Worm (Caenorhabditis elegans) whole organism, L2 larva: ENCODE results near the gene flp-10.

Experiments used
- C34F6.9 ChIP-seq: fragments of 150-350 bp; optimal IDR thresholded peaks from 2 replicates; lab custom pipeline; 2014; ENCODE audit warnings: missing biosample characterization, missing genetic modification characterization
- ZK546.5 ChIP-seq: sonication (generic microtip); optimal IDR thresholded peaks from 2 replicates; lab custom pipeline; 2017; ENCODE audit warnings: missing biosample characterization, missing genetic modification characterization
- aly-2 ChIP-seq: fragments of 150-350 bp; optimal IDR thresholded peaks from 2 replicates; lab custom pipeline; 2014; ENCODE audit warnings: missing biosample characterization, missing genetic modification characterization
- ama-1 ChIP-seq: fragments of 150-350 bp; optimal IDR thresholded peaks from 2 replicates; lab custom pipeline; 2018; ENCODE audit warnings: inconsistent platforms
- blmp-1 ChIP-seq: sonication (generic microtip); optimal IDR thresholded peaks from 2 replicates; lab custom pipeline; 2017; ENCODE audit warnings: missing genetic modification characterization, mild to moderate bottlenecking, missing compliant biosample characterization, antibody characterized with exemption, moderate library complexity; ENCODE audit not compliant: insufficient read depth
- ceh-16 ChIP-seq: fragments of 150-350 bp; optimal IDR thresholded peaks from 2 replicates; lab custom pipeline; 2014; ENCODE audit warnings: missing biosample characterization, missing genetic modification characterization
- ceh-82 ChIP-seq: fragments of 150-350 bp; optimal IDR thresholded peaks from 2 replicates; lab custom pipeline; 2014; ENCODE audit warnings: missing biosample characterization, missing genetic modification characterization
- crh-2 ChIP-seq: sonication (generic microtip); optimal IDR thresholded peaks from 2 replicates; lab custom pipeline; 2017; ENCODE audit warnings: missing biosample characterization, missing genetic modification characterization
- egl-27 ChIP-seq: sonication (generic microtip); optimal IDR thresholded peaks from 3 replicates; lab custom pipeline; 2017; ENCODE audit warnings: missing biosample characterization, missing genetic modification reagents, missing genetic modification characterization
- elt-1 ChIP-seq: fragments of 150-350 bp; optimal IDR thresholded peaks from 2 replicates; lab custom pipeline; 2014; ENCODE audit warnings: missing biosample characterization, missing genetic modification characterization
- fos-1 ChIP-seq: fragments of 150-350 bp; optimal IDR thresholded peaks from 2 replicates; lab custom pipeline; 2014; ENCODE audit warnings: missing biosample characterization, missing genetic modification characterization
- gmeb-1 ChIP-seq: fragments of 150-350 bp; optimal IDR thresholded peaks from 2 replicates; lab custom pipeline; 2014; ENCODE audit warnings: missing biosample characterization, missing genetic modification characterization
- lin-11 ChIP-seq: fragments of 150-350 bp; sonication (generic microtip); optimal IDR thresholded peaks from 2 replicates; lab custom pipeline; 2014; ENCODE audit warnings: missing biosample characterization, missing genetic modification characterization, inconsistent platforms, mixed read lengths
- lin-39 ChIP-seq: fragments of 150-350 bp; optimal IDR thresholded peaks from 2 replicates; lab custom pipeline; 2014; ENCODE audit warnings: missing biosample characterization, missing genetic modification reagents, missing genetic modification characterization
- lsy-2 ChIP-seq, 2 experiments: fragments of 150-350 bp in 1 of 2; sonication (generic microtip) in 1 of 2; optimal IDR thresholded peaks; 2 replicates each; lab custom pipeline; 2014 to 2017; ENCODE audit warnings: missing biosample characterization in 2 of 2, missing genetic modification characterization in 2 of 2
- mbf-1 ChIP-seq: sonication (generic microtip); optimal IDR thresholded peaks from 2 replicates; lab custom pipeline; 2017; ENCODE audit warnings: missing biosample characterization, missing genetic modification characterization
- mdl-1 ChIP-seq, 2 experiments: fragments of 150-350 bp in 1 of 2; sonication (generic microtip) in 1 of 2; optimal IDR thresholded peaks; 2 replicates each; lab custom pipeline; 2017; ENCODE audit warnings: missing biosample characterization in 2 of 2, missing genetic modification characterization in 2 of 2
- nhr-10 ChIP-seq: sonication (generic microtip); optimal IDR thresholded peaks from 2 replicates; lab custom pipeline; 2017; ENCODE audit warnings: missing biosample characterization, missing genetic modification characterization
- nhr-11 ChIP-seq: fragments of 150-350 bp; optimal IDR thresholded peaks from 2 replicates; lab custom pipeline; 2014; ENCODE audit warnings: missing biosample characterization, missing genetic modification characterization
- nhr-129 ChIP-seq: fragments of 150-350 bp; optimal IDR thresholded peaks from 2 replicates; lab custom pipeline; 2014; ENCODE audit warnings: missing biosample characterization, missing genetic modification characterization
- nhr-21 ChIP-seq: fragments of 150-350 bp; optimal IDR thresholded peaks from 2 replicates; lab custom pipeline; 2014; ENCODE audit warnings: missing biosample characterization, missing genetic modification characterization
- nhr-23 ChIP-seq: fragments of 150-350 bp; optimal IDR thresholded peaks from 2 replicates; lab custom pipeline; 2014; ENCODE audit warnings: missing biosample characterization, missing genetic modification reagents, missing genetic modification characterization
- nhr-25 ChIP-seq: fragments of 150-350 bp; sonication (generic microtip); optimal IDR thresholded peaks from 3 replicates; lab custom pipeline; 2014; ENCODE audit warnings: missing biosample characterization, missing genetic modification characterization
- nhr-6 ChIP-seq: fragments of 150-350 bp; optimal IDR thresholded peaks from 2 replicates; lab custom pipeline; 2014; ENCODE audit warnings: missing biosample characterization, missing genetic modification characterization
- peb-1 ChIP-seq: fragments of 150-350 bp; optimal IDR thresholded peaks from 2 replicates; lab custom pipeline; 2014; ENCODE audit warnings: missing biosample characterization, missing genetic modification characterization
- sem-4 ChIP-seq: fragments of 150-350 bp; optimal IDR thresholded peaks from 2 replicates; lab custom pipeline; 2014; ENCODE audit warnings: missing biosample characterization, missing genetic modification reagents, missing genetic modification characterization
- skn-1 ChIP-seq: sonication (generic microtip); optimal IDR thresholded peaks from 2 replicates; lab custom pipeline; 2017; ENCODE audit warnings: missing biosample characterization, missing genetic modification characterization
- sma-3 ChIP-seq: sonication (generic microtip); optimal IDR thresholded peaks from 2 replicates; lab custom pipeline; 2016; ENCODE audit warnings: missing genetic modification reagents, missing genetic modification characterization, missing compliant biosample characterization
- snpc-4 ChIP-seq: fragments of 150-350 bp; optimal IDR thresholded peaks from 2 replicates; lab custom pipeline; 2014; ENCODE audit warnings: missing biosample characterization, missing genetic modification characterization
- unc-55 ChIP-seq: fragments of 150-350 bp; sonication (generic microtip); optimal IDR thresholded peaks from 3 replicates; lab custom pipeline; 2014; ENCODE audit warnings: missing biosample characterization, missing genetic modification reagents, missing genetic modification characterization
- zag-1 ChIP-seq: fragments of 150-350 bp; optimal IDR thresholded peaks from 2 replicates; lab custom pipeline; 2014; ENCODE audit warnings: missing biosample characterization, missing genetic modification characterization
- ztf-11 ChIP-seq: sonication (generic microtip); optimal IDR thresholded peaks from 2 replicates; lab custom pipeline; 2017; ENCODE audit warnings: missing biosample characterization, missing genetic modification characterization
- ztf-4 ChIP-seq: fragments of 150-350 bp; optimal IDR thresholded peaks from 2 replicates; lab custom pipeline; 2014; ENCODE audit warnings: missing biosample characterization, missing genetic modification characterization

Gene flp-10

DNA sequence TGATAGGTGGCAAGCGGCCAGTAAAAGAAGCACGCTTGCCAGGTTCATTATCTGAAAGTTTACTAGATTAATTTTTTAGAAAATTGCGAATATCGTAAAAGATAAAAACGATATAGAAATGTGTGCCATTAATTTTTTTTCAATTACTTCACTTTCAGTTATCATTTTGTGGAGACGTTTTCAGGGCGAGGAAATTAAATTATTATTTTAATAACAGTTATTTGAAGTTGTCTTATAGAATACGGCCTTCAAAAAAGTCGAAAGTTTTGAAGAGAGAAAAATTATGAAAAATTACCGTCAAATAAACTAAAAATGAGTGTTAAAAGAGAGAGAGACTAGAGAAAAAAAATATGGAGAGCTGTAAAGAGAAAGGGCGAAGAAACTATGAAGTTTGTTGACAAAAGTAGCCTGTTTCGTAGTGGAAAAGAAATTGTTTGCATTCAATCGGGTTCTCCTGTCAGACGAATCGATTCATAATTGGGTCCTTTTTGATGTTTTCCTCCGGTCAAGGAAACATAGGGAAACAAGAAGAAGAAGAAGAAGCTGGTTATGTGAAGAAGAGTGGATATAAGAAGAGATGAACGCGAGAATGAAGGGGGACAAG, 34.0 kb upstream of the flp-10 start, which contains the start of gene erp-44.2:
Gene erp-44.2, minus strand, starts transcription at position 51 of the 604 bp plus-strand sequence.
- TF ChIP-seq crh-2 (tag; lab: Kevin White, UChicago) (no peak), nhr-23 (tag; lab: Kevin White, UChicago) (no peak), skn-1 (tag; lab: Kevin White, UChicago) (no peak), nhr-6 (tag; lab: Kevin White, UChicago) (no peak), nhr-10 (no peak), ama-1 (lab: Kevin White, UChicago) (no peak)

DNA sequence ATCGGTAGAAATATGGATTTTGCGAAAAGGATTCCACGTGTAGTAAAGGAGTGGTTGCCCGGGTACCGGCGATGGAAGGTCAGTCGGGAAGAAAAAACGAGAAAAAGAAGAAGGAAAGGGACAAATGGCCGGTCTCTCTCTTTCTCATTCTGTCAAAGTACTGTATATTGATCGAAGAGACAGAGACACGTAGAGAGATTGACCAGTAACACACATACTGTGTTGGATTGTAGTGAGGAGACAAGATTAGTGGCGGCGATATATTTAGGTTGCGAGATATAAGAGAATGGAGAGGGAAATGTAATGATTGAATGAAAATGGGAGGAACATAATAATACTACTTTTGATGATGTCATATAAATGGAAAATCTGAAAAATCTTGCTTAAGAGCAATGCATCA, 32.7 kb upstream of the flp-10 start:
- TF ChIP-seq sem-4 (tag; lab: Kevin White, UChicago) (no peak), lin-39 (tag; lab: Kevin White, UChicago) (no peak), sma-3 (peak; percentile 19), ceh-16 (no peak), nhr-23 (tag; lab: Kevin White, UChicago) (no peak), nhr-129 (tag; lab: Kevin White, UChicago) (peak; percentile 29), mdl-1 (tag; optimal IDR thresholded peaks at IDR 0.05; lab: Kevin White, UChicago) (no peak), nhr-21 (tag; lab: Kevin White, UChicago) (peak; percentile 4), elt-1 (tag; lab: Kevin White, UChicago) (no peak), fos-1 (tag; lab: Kevin White, UChicago) (peak; percentile 6), nhr-25 (tag; lab: Kevin White, UChicago) (peak; percentile 44), ZK546.5 (tag; lab: Kevin White, UChicago) (no peak), C34F6.9 (tag; lab: Kevin White, UChicago) (peak; percentile 8), aly-2 (tag; lab: Kevin White, UChicago) (no peak), lsy-2 (tag; optimal IDR thresholded peaks at IDR 0.05; lab: Kevin White, UChicago) (peak in 1 of 2 experiments; percentile 38), blmp-1 (tag; lab: Kevin White, UChicago) (peak; percentile 39)

DNA sequence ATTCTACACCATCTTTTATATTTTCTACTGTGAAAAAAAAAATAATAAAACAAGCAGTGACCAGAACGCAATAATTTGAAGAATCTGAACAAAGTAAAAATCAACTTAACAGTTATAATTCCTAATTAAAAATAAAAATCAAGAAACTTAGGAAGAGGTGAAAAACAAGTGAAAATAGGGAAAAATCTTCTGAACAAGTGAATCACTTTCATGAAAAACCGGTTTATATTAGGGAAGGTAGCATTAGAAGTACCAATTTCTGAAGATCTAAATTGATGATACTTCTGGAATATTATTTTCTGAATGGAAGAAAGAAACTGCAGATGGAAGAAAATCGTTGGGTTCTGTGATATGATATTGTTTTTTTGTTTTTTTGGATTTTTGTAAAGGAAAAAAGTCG, 32.2 kb upstream of the flp-10 start:
- TF ChIP-seq gmeb-1 (no peak), nhr-10 (no peak), blmp-1 (tag; lab: Kevin White, UChicago) (peak; percentile 72), nhr-25 (tag; lab: Kevin White, UChicago) (peak; percentile 28), zag-1 (tag; lab: Kevin White, UChicago) (no peak), snpc-4 (tag; lab: Kevin White, UChicago) (no peak), lin-39 (tag; lab: Kevin White, UChicago) (no peak), ama-1 (lab: Kevin White, UChicago) (no peak)

DNA sequence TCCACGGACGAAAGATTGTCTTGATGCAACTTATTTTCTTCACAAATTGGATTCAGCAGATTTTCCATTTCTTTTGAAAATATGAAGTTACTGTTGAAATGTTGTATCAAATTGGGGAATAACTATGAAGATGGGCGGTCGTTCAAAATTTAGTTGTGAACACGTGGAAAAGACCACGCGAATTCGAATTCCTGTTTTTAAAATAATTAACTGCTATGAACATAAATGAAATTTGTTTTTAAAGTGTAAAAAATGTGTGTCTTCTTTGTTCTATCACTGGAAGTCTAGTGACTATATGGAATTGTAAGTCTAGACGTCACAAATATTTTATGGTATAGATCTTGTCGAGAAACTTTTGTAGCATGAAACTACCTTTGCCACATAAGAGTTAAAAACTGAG, 30.3 kb upstream of the flp-10 start, which contains the start of gene C06A6.7:
Gene C06A6.7, minus strand, starts transcription at position 101 of the 400 bp plus-strand sequence.
- TF ChIP-seq blmp-1 (tag; lab: Kevin White, UChicago) (no peak), mbf-1 (tag; lab: Kevin White, UChicago) (no peak), unc-55 (GFP tag; lab: Kevin White, UChicago) (no peak), ama-1 (lab: Kevin White, UChicago) (no peak), egl-27 (no peak), ceh-82 (tag; lab: Kevin White, UChicago) (no peak), ztf-11 (tag; lab: Kevin White, UChicago) (no peak), mdl-1 (tag; optimal IDR thresholded peaks at IDR 0.05; lab: Kevin White, UChicago) (no peak), elt-1 (tag; lab: Kevin White, UChicago) (no peak), ztf-4 (tag; lab: Kevin White, UChicago) (no peak), nhr-11 (tag; lab: Kevin White, UChicago) (no peak), peb-1 (no peak), nhr-10 (no peak)

DNA sequence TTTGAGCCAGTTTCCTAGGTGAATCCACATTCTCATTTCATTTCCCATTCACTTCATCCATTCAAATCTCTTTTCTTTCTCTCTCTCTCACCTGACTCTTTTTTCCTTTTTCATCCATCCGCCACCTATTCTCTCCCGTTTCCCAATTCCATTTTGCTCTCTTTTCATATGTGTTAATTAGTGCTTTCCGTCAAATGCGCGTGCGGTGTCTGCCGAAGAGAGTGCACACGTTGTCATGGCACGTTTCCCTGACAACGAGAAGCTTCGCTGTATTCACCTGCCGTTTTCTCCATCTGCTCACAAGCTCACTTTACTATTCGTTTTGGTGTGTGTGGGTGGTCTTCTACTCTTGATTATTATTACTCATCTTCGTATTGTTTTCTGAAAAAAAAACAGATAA, 28.8 kb upstream of the flp-10 start:
- peak; percentile 57 for TF ChIP-seq lin-11 (tag; lab: Kevin White, UChicago)
- no peak for TF ChIP-seq unc-55 (GFP tag; lab: Kevin White, UChicago)
- TF ChIP-seq, all 48 proteins: peak for 1
